Worm (Caenorhabditis elegans) whole organism, early embryonic: ENCODE measurements around the gene grl-10.

Source experiments
- ama-1 ChIP-seq: fragments of 150-350 bp; optimal IDR thresholded peaks from 2 replicates; lab custom pipeline; 2014
- scrt-1 ChIP-seq: fragments of 200-800 bp; sonication (Bioruptor generic); IDR thresholded peaks from 2 replicates; pipeline ENCODE4 v1.3.6; 2022; ENCODE audit warnings: missing genetic modification characterization, missing compliant biosample characterization

- TF ChIP-seq ama-1 (lab: Kevin White, UChicago) (no peak), scrt-1 (GFP tag; lab: Robert Waterston, UW) (no peak)
Measured at ce11 chrV:7773647-7774046, 698 bp upstream of the grl-10 start.
